Worm (Caenorhabditis elegans): ENCODE measurements around the gene vha-6.

- no peak for TF ChIP-seq C34B4.2 (tag; optimal IDR thresholded peaks at IDR 0.05)
- no peak for TF ChIP-seq lin-15B (tag; optimal IDR thresholded peaks at IDR 0.05)
- no peak for TF ChIP-seq fos-1 (tag; optimal IDR thresholded peaks at IDR 0.05)
- no peak for TF ChIP-seq nhr-76 (tag; optimal IDR thresholded peaks at IDR 0.05)
- TF ChIP-seq efl-1 (optimal IDR thresholded peaks at IDR 0.05) = no peak
- TF ChIP-seq efl-1 (GFP tag; optimal IDR thresholded peaks at IDR 0.05 in 1 of 2) = no peak
Measured at ce11 chrII:11417999-11418398, 20.3 kb downstream of the vha-6 start, which contains the start of gene C05D12.2.
